Fruit fly (Drosophila melanogaster) whole organism, embryonic: ENCODE data around the gene CG11842.

ENCODE experiments used
- CG10431 ChIP-seq: fragments of 200-800 bp; sonication (Bioruptor generic); optimal IDR thresholded peaks from 3 replicates; lab custom pipeline; 2018; ENCODE audit warnings: missing biosample characterization, mild to moderate bottlenecking, missing genetic modification characterization
- CG10654 ChIP-seq: fragments of 200-800 bp; sonication (Bioruptor generic); optimal IDR thresholded peaks from 2 replicates; lab custom pipeline; 2016; ENCODE audit warnings: missing biosample characterization, missing genetic modification characterization
- CG11696 ChIP-seq: fragments of 200-800 bp; sonication (Bioruptor generic); IDR thresholded peaks from 2 replicates; pipeline ENCODE4 v1.3.6; 2022; ENCODE audit warnings: missing biosample characterization, missing genetic modification characterization
- CG12769 ChIP-seq: fragments of 200-800 bp; sonication (Bioruptor generic); optimal IDR thresholded peaks from 2 replicates; lab custom pipeline; 2019; ENCODE audit warnings: missing biosample characterization, mild to moderate bottlenecking, missing genetic modification characterization, moderate library complexity
- CG14667 ChIP-seq: fragments of 200-800 bp; sonication (Bioruptor generic); IDR thresholded peaks from 2 replicates; pipeline ENCODE4 v1.3.6; 2022; ENCODE audit warnings: missing biosample characterization, missing genetic modification characterization
- CG15696 ChIP-seq: fragments of 200-800 bp; sonication (Bioruptor generic); optimal IDR thresholded peaks from 2 replicates; lab custom pipeline; 2019; ENCODE audit warnings: missing biosample characterization, mild to moderate bottlenecking, missing genetic modification characterization, moderate library complexity
- CG16813 ChIP-seq: fragments of 200-800 bp; sonication (Bioruptor generic); IDR thresholded peaks from 3 replicates; pipeline ENCODE4 v1.3.6; 2022; ENCODE audit warnings: missing biosample characterization, missing genetic modification characterization; ENCODE audit not compliant: partially characterized antibody
- CG16863 ChIP-seq: fragments of 200-800 bp; sonication (Bioruptor generic); optimal IDR thresholded peaks from 3 replicates; lab custom pipeline; 2016; ENCODE audit warnings: missing biosample characterization, missing genetic modification characterization
- CG17359 ChIP-seq: fragments of 200-800 bp; sonication (Bioruptor generic); optimal IDR thresholded peaks from 3 replicates; lab custom pipeline; 2018; ENCODE audit warnings: missing biosample characterization, mild to moderate bottlenecking, missing genetic modification characterization, moderate library complexity
- CG17612 ChIP-seq: fragments of 200-800 bp; sonication (Bioruptor generic); IDR thresholded peaks from 2 replicates; pipeline ENCODE4 v1.3.6; 2022; ENCODE audit warnings: missing biosample characterization, missing genetic modification characterization
- CG17829 ChIP-seq: fragments of 200-800 bp; optimal IDR thresholded peaks from 2 replicates; lab custom pipeline; 2019; ENCODE audit warnings: missing biosample characterization, mild to moderate bottlenecking, missing genetic modification characterization, moderate library complexity
- CG1792 ChIP-seq: fragments of 200-800 bp; sonication (Bioruptor generic); optimal IDR thresholded peaks from 2 replicates; lab custom pipeline; 2016; ENCODE audit warnings: missing biosample characterization, missing genetic modification characterization
- CG18476 ChIP-seq: fragments of 200-800 bp; sonication (Bioruptor generic); optimal IDR thresholded peaks from 2 replicates; lab custom pipeline; 2016; ENCODE audit warnings: missing biosample characterization, mild to moderate bottlenecking, missing genetic modification characterization
- CG18599 ChIP-seq: fragments of 200-800 bp; sonication (Bioruptor generic); optimal IDR thresholded peaks from 3 replicates; lab custom pipeline; 2017; ENCODE audit warnings: missing biosample characterization, missing genetic modification characterization, mild to moderate bottlenecking, moderate library complexity, missing genetic modification reagents
- CG2129 ChIP-seq: fragments of 200-800 bp; sonication (Bioruptor generic); IDR thresholded peaks from 2 replicates; pipeline ENCODE4 v1.3.6; 2022; ENCODE audit warnings: missing biosample characterization, missing genetic modification characterization; ENCODE audit not compliant: partially characterized antibody
- CG2678 ChIP-seq: fragments of 200-800 bp; sonication (Bioruptor generic); optimal IDR thresholded peaks from 3 replicates; lab custom pipeline; 2019; ENCODE audit warnings: missing biosample characterization, mild to moderate bottlenecking, missing genetic modification characterization, moderate library complexity
- CG3065 ChIP-seq: fragments of 200-800 bp; sonication (Bioruptor generic); optimal IDR thresholded peaks from 2 replicates; lab custom pipeline; 2016; ENCODE audit warnings: missing biosample characterization, missing genetic modification characterization
- CG32532 ChIP-seq: fragments of 200-800 bp; sonication (Bioruptor generic); IDR thresholded peaks from 2 replicates; pipeline ENCODE4 v1.3.6; 2022; ENCODE audit warnings: missing biosample characterization, missing genetic modification characterization
- CG33557 ChIP-seq: fragments of 200-800 bp; sonication (Bioruptor generic); optimal IDR thresholded peaks from 2 replicates; lab custom pipeline; 2019; ENCODE audit warnings: missing biosample characterization, mild to moderate bottlenecking, missing genetic modification characterization, moderate library complexity
- CG3838 ChIP-seq: fragments of 200-800 bp; sonication (Bioruptor generic); optimal IDR thresholded peaks from 3 replicates; lab custom pipeline; 2016; ENCODE audit warnings: missing biosample characterization, missing genetic modification characterization
- CG43689 ChIP-seq: fragments of 200-800 bp; sonication (Bioruptor generic); IDR thresholded peaks from 2 replicates; pipeline ENCODE4 v1.3.6; 2022; ENCODE audit warnings: missing biosample characterization, missing genetic modification characterization
- CG4424 ChIP-seq: fragments of 200-800 bp; sonication (Bioruptor generic); optimal IDR thresholded peaks from 3 replicates; lab custom pipeline; 2016; ENCODE audit warnings: missing biosample characterization, missing genetic modification characterization
- CG7786 ChIP-seq: fragments of 200-800 bp; sonication (Bioruptor generic); optimal IDR thresholded peaks from 2 replicates; lab custom pipeline; 2016; ENCODE audit warnings: missing biosample characterization, missing genetic modification characterization
- CG7963 ChIP-seq: fragments of 200-800 bp; sonication (Bioruptor generic); IDR thresholded peaks from 3 replicates; pipeline ENCODE4 v1.3.6; 2022; ENCODE audit warnings: missing biosample characterization, missing genetic modification characterization; ENCODE audit not compliant: partially characterized antibody
- CG7987 ChIP-seq: fragments of 200-800 bp; sonication (Bioruptor generic); optimal IDR thresholded peaks from 2 replicates; lab custom pipeline; 2018; ENCODE audit warnings: missing biosample characterization, mild to moderate bottlenecking, missing genetic modification characterization, moderate library complexity
- CG9215 ChIP-seq: fragments of 200-800 bp; sonication (Bioruptor generic); IDR thresholded peaks from 2 replicates; pipeline ENCODE4 v1.3.6; 2022; ENCODE audit warnings: missing biosample characterization, missing genetic modification characterization
- Fer2 ChIP-seq: fragments of 200-800 bp; sonication (Bioruptor generic); optimal IDR thresholded peaks from 2 replicates; lab custom pipeline; 2018; ENCODE audit warnings: missing biosample characterization, mild to moderate bottlenecking, missing genetic modification characterization, moderate library complexity
- H2.0 ChIP-seq: fragments of 200-800 bp; sonication (Bioruptor generic); IDR thresholded peaks from 2 replicates; pipeline ENCODE4 v1.3.6; 2022; ENCODE audit warnings: missing biosample characterization, missing genetic modification characterization
- HLH4C ChIP-seq: fragments of 200-800 bp; sonication (Bioruptor generic); IDR thresholded peaks from 3 replicates; pipeline ENCODE4 v1.3.6; 2022; ENCODE audit warnings: missing biosample characterization, missing genetic modification characterization; ENCODE audit not compliant: partially characterized antibody
- Myb ChIP-seq: fragments of 200-800 bp; sonication (Bioruptor generic); optimal IDR thresholded peaks from 2 replicates; lab custom pipeline; 2016; ENCODE audit warnings: missing biosample characterization, missing genetic modification characterization
- NfI ChIP-seq: fragments of 200-800 bp; sonication (Bioruptor generic); optimal IDR thresholded peaks from 3 replicates; lab custom pipeline; 2018; ENCODE audit warnings: missing biosample characterization, mild to moderate bottlenecking, missing genetic modification characterization, moderate library complexity
- Oli ChIP-seq: fragments of 200-800 bp; sonication (Bioruptor generic); optimal IDR thresholded peaks from 2 replicates; lab custom pipeline; 2018; ENCODE audit warnings: missing biosample characterization, mild to moderate bottlenecking, missing genetic modification characterization, moderate library complexity
- Scr ChIP-seq: fragments of 200-800 bp; sonication (Bioruptor generic); IDR thresholded peaks from 2 replicates; pipeline ENCODE4 v1.3.6; 2022; ENCODE audit warnings: missing biosample characterization, missing genetic modification characterization; ENCODE audit not compliant: partially characterized antibody
- Xrp1 ChIP-seq: fragments of 200-800 bp; sonication (Bioruptor generic); IDR thresholded peaks from 2 replicates; pipeline ENCODE4 v1.3.6; 2022; ENCODE audit warnings: missing biosample characterization, missing genetic modification characterization
- ara ChIP-seq: fragments of 200-800 bp; sonication (Bioruptor generic); IDR thresholded peaks from 2 replicates; pipeline ENCODE4 v1.3.6; 2022; ENCODE audit warnings: missing biosample characterization, missing genetic modification characterization
- da ChIP-seq: fragments of 200-800 bp; sonication (Bioruptor generic); optimal IDR thresholded peaks from 2 replicates; lab custom pipeline; 2016; ENCODE audit warnings: missing biosample characterization, missing genetic modification characterization
- eyg ChIP-seq: fragments of 200-800 bp; sonication (Bioruptor generic); optimal IDR thresholded peaks from 3 replicates; lab custom pipeline; 2016; ENCODE audit warnings: missing biosample characterization, missing genetic modification characterization
- grn ChIP-seq: fragments of 200-800 bp; sonication (Bioruptor generic); optimal IDR thresholded peaks from 3 replicates; lab custom pipeline; 2017; ENCODE audit warnings: missing biosample characterization, missing genetic modification characterization
- kay ChIP-seq: fragments of 200-800 bp; sonication (Bioruptor generic); optimal IDR thresholded peaks from 2 replicates; lab custom pipeline; 2016; ENCODE audit warnings: missing biosample characterization, missing genetic modification characterization
- oc ChIP-seq: fragments of 200-800 bp; sonication (Bioruptor generic); optimal IDR thresholded peaks from 2 replicates; lab custom pipeline; 2018; ENCODE audit warnings: missing biosample characterization, mild to moderate bottlenecking, missing genetic modification characterization, moderate library complexity
- odd ChIP-seq: fragments of 200-800 bp; sonication (Bioruptor generic); optimal IDR thresholded peaks from 2 replicates; lab custom pipeline; 2017; ENCODE audit warnings: missing biosample characterization, mild to moderate bottlenecking, missing genetic modification characterization
- pb ChIP-seq: fragments of 200-800 bp; sonication (Bioruptor generic); optimal IDR thresholded peaks from 3 replicates; lab custom pipeline; 2016; ENCODE audit warnings: missing biosample characterization, missing genetic modification characterization
- ranshi ChIP-seq: fragments of 200-800 bp; sonication (Bioruptor generic); IDR thresholded peaks from 2 replicates; pipeline ENCODE4 v1.3.6; 2022; ENCODE audit warnings: missing biosample characterization, missing genetic modification characterization
- repo ChIP-seq: fragments of 200-800 bp; sonication (Bioruptor generic); optimal IDR thresholded peaks from 2 replicates; lab custom pipeline; 2016; ENCODE audit warnings: missing biosample characterization, missing genetic modification characterization
- sens ChIP-seq: fragments of 200-800 bp; sonication (Bioruptor generic); peaks from one replicate; lab custom pipeline; 2016; ENCODE audit warnings: missing biosample characterization, missing genetic modification characterization
- stc ChIP-seq: fragments of 200-800 bp; sonication (Bioruptor generic); IDR thresholded peaks from 2 replicates; pipeline ENCODE4 v1.3.6; 2022; ENCODE audit warnings: missing biosample characterization, missing genetic modification characterization
- tgo ChIP-seq: fragments of 200-800 bp; sonication (Bioruptor generic); IDR thresholded peaks from 3 replicates; pipeline ENCODE4 v1.3.6; 2022; ENCODE audit warnings: missing biosample characterization, missing genetic modification characterization

The CG11842 gene

dm6 chr3R:29066285-29066684 is 13.8 kb downstream of the CG11842 start (continued):
- no peak for TF ChIP-seq pb
- TF ChIP-seq CG1792 (GFP tag; lab: Kevin White, UChicago) = no peak
- no peak for TF ChIP-seq CG17829 (tag; lab: Kevin White, UChicago)
- TF ChIP-seq CG2129 = no peak
- no peak for TF ChIP-seq eyg (GFP tag; lab: Kevin White, UChicago)
- TF ChIP-seq CG18476 (GFP tag; lab: Kevin White, UChicago) = no peak
- no peak for TF ChIP-seq CG3838
- no peak for TF ChIP-seq CG7786 (GFP tag; lab: Kevin White, UChicago)
- TF ChIP-seq CG3065 (GFP tag; lab: Kevin White, UChicago) = no peak
- TF ChIP-seq Oli (tag; lab: Kevin White, UChicago) = no peak
- TF ChIP-seq Scr (GFP tag; lab: Robert Waterston, UW) = no peak
- TF ChIP-seq CG11696 (GFP tag; lab: Robert Waterston, UW) = no peak
- TF ChIP-seq grn (GFP tag; lab: Kevin White, UChicago) = peak; percentile 49
- TF ChIP-seq CG33557 (GFP tag; lab: Kevin White, UChicago) = no peak
- TF ChIP-seq CG17612 (GFP tag; lab: Robert Waterston, UW) = no peak
- TF ChIP-seq CG16863 (GFP tag; lab: Kevin White, UChicago) = no peak
- 0 out of 2 replicates have a peak, but pooled peaks have one; percentile 8 for TF ChIP-seq Xrp1 (GFP tag; lab: Robert Waterston, UW)
- peak; percentile 53 for TF ChIP-seq CG7987 (GFP tag; lab: Kevin White, UChicago)
- TF ChIP-seq CG7963 (GFP tag; lab: Robert Waterston, UW) = no peak
- no peak for TF ChIP-seq CG12769 (tag; lab: Kevin White, UChicago)
- no peak for TF ChIP-seq CG17359 (tag; lab: Kevin White, UChicago)
- no peak for TF ChIP-seq CG32532 (GFP tag; lab: Robert Waterston, UW)
- no peak for TF ChIP-seq CG16813 (GFP tag; lab: Robert Waterston, UW)
- TF ChIP-seq CG9215 = no peak
- TF ChIP-seq CG14667 (GFP tag; lab: Robert Waterston, UW) = no peak
- TF ChIP-seq kay (GFP tag; lab: Kevin White, UChicago) = no peak
- TF ChIP-seq, all 482 proteins: peak for 46

dm6 chr3R:29067091-29067490 is 14.6 kb downstream of the CG11842 start:
- peak; percentile 39 for TF ChIP-seq sens
- TF ChIP-seq oc (tag; lab: Kevin White, UChicago) = no peak

dm6 chr3R:29068430-29069207 is 16.1 kb downstream of the CG11842 start:
- TF ChIP-seq tgo (GFP tag; lab: Robert Waterston, UW) = peak; percentile 40; the same call in 1 of the 3 replicates
- TF ChIP-seq H2.0 (GFP tag; lab: Robert Waterston, UW) = peak; percentile 50; the same call in 1 of the 2 replicates
- TF ChIP-seq Myb (GFP tag; lab: Kevin White, UChicago) = peak; percentile 29
- TF ChIP-seq NfI (GFP tag; lab: Kevin White, UChicago) = peak; percentile 57
- TF ChIP-seq repo = no peak
- TF ChIP-seq CG15696 (tag; lab: Kevin White, UChicago) = peak; percentile 6
- no peak for TF ChIP-seq CG43689
- peak; percentile 71 for TF ChIP-seq CG2678 (tag; lab: Kevin White, UChicago)
- no peak for TF ChIP-seq da (GFP tag; lab: Kevin White, UChicago)
- TF ChIP-seq Fer2 (tag; lab: Kevin White, UChicago) = no peak
- TF ChIP-seq ara = peak; percentile 51; the same call in 1 of the 2 replicates
- no peak for TF ChIP-seq CG10431 (GFP tag; lab: Kevin White, UChicago)
- TF ChIP-seq odd = peak; percentile 19
- peak; percentile 15 for TF ChIP-seq CG10654 (GFP tag; lab: Kevin White, UChicago)
- TF ChIP-seq HLH4C (GFP tag; lab: Robert Waterston, UW) = no peak
- TF ChIP-seq pb = peak; percentile 40
- TF ChIP-seq CG16813 (GFP tag; lab: Robert Waterston, UW) = no peak
- peak; percentile 82 for TF ChIP-seq CG18599 (GFP tag; lab: Kevin White, UChicago)
- TF ChIP-seq stc (GFP tag; lab: Robert Waterston, UW) = peak; percentile 60; the same call in 1 of the 2 replicates
- TF ChIP-seq ranshi = 0 out of 2 replicates have a peak, but pooled peaks have one; percentile 7
- peak; percentile 32 for TF ChIP-seq CG4424
